Fruit fly (Drosophila melanogaster) whole organism, embryonic: ENCODE measurements around the gene Gr98c.

Source experiments
- Adf1 ChIP-seq: fragments of 200-800 bp; sonication (Bioruptor generic); IDR thresholded peaks from 2 replicates; pipeline ENCODE4 v1.3.6; 2022; ENCODE audit warnings: missing biosample characterization, missing genetic modification characterization
- Asciz ChIP-seq: fragments of 200-800 bp; sonication (Bioruptor generic); optimal IDR thresholded peaks from 2 replicates; lab custom pipeline; 2017; ENCODE audit warnings: missing biosample characterization, mild to moderate bottlenecking, missing genetic modification characterization, missing genetic modification reagents
- CG1024 ChIP-seq: fragments of 200-800 bp; sonication (Bioruptor generic); IDR thresholded peaks from 2 replicates; pipeline ENCODE4 v1.3.6; 2022; ENCODE audit warnings: missing biosample characterization, missing genetic modification characterization
- CG10274 ChIP-seq: fragments of 200-800 bp; sonication (Bioruptor generic); optimal IDR thresholded peaks from 3 replicates; lab custom pipeline; 2017; ENCODE audit warnings: missing biosample characterization, mild to moderate bottlenecking, missing genetic modification characterization
- CG11247 ChIP-seq: fragments of 200-800 bp; sonication (Bioruptor generic); IDR thresholded peaks from 2 replicates; pipeline ENCODE4 v1.3.6; 2022; ENCODE audit warnings: missing biosample characterization, missing genetic modification characterization
- CG12219 ChIP-seq: fragments of 200-800 bp; sonication (Bioruptor generic); optimal IDR thresholded peaks from 3 replicates; lab custom pipeline; 2018; ENCODE audit warnings: missing biosample characterization, mild to moderate bottlenecking, missing genetic modification characterization
- CG12942 ChIP-seq: fragments of 200-800 bp; sonication (Bioruptor generic); optimal IDR thresholded peaks from 3 replicates; lab custom pipeline; 2016; ENCODE audit warnings: missing biosample characterization, missing genetic modification characterization
- CG14050 ChIP-seq: fragments of 200-800 bp; sonication (Bioruptor generic); IDR thresholded peaks from 3 replicates; pipeline ENCODE4 v1.3.6; 2022; ENCODE audit warnings: missing biosample characterization, missing genetic modification characterization
- CG14860 ChIP-seq: fragments of 200-800 bp; sonication (Bioruptor generic); IDR thresholded peaks from 3 replicates; pipeline ENCODE4 v1.3.6; 2022; ENCODE audit warnings: missing biosample characterization, missing genetic modification characterization; ENCODE audit not compliant: partially characterized antibody
- CG15011 ChIP-seq: fragments of 200-800 bp; sonication (Bioruptor generic); optimal IDR thresholded peaks from 3 replicates; lab custom pipeline; 2018; ENCODE audit warnings: missing biosample characterization, mild to moderate bottlenecking, missing genetic modification characterization
- CG15479 ChIP-seq: fragments of 200-800 bp; sonication (Bioruptor generic); optimal IDR thresholded peaks from 3 replicates; lab custom pipeline; 2019; ENCODE audit warnings: missing biosample characterization, mild to moderate bottlenecking, missing genetic modification characterization, moderate library complexity
- CG17359 ChIP-seq: fragments of 200-800 bp; sonication (Bioruptor generic); optimal IDR thresholded peaks from 3 replicates; lab custom pipeline; 2018; ENCODE audit warnings: missing biosample characterization, mild to moderate bottlenecking, missing genetic modification characterization, moderate library complexity
- CG17829 ChIP-seq: fragments of 200-800 bp; optimal IDR thresholded peaks from 2 replicates; lab custom pipeline; 2019; ENCODE audit warnings: missing biosample characterization, mild to moderate bottlenecking, missing genetic modification characterization, moderate library complexity
- CG34422 ChIP-seq: fragments of 200-800 bp; sonication (Bioruptor generic); IDR thresholded peaks from 3 replicates; pipeline ENCODE4 v1.3.6; 2022; ENCODE audit warnings: missing biosample characterization, missing genetic modification characterization
- CG42726 ChIP-seq: fragments of 200-800 bp; sonication (Bioruptor generic); IDR thresholded peaks from 2 replicates; pipeline ENCODE4 v1.3.6; 2022; ENCODE audit warnings: missing biosample characterization, missing genetic modification characterization; ENCODE audit not compliant: partially characterized antibody
- CG8765 ChIP-seq: fragments of 200-800 bp; sonication (Bioruptor generic); IDR thresholded peaks from 2 replicates; pipeline ENCODE4 v1.3.6; 2022; ENCODE audit warnings: missing biosample characterization, missing genetic modification characterization
- CG9727 ChIP-seq: fragments of 200-800 bp; sonication (Bioruptor generic); optimal IDR thresholded peaks from 3 replicates; lab custom pipeline; 2017; ENCODE audit warnings: missing biosample characterization, mild to moderate bottlenecking, missing genetic modification characterization
- CHES-1-like ChIP-seq: fragments of 200-800 bp; sonication (Bioruptor generic); optimal IDR thresholded peaks from 2 replicates; lab custom pipeline; 2016; ENCODE audit warnings: missing biosample characterization, missing genetic modification characterization
- D19B ChIP-seq: fragments of 200-800 bp; sonication (Bioruptor generic); optimal IDR thresholded peaks from 2 replicates; lab custom pipeline; 2017; ENCODE audit warnings: missing biosample characterization, mild to moderate bottlenecking, missing genetic modification characterization
- Dad ChIP-seq: fragments of 200-800 bp; sonication (Bioruptor generic); optimal IDR thresholded peaks from 3 replicates; lab custom pipeline; 2016; ENCODE audit warnings: missing biosample characterization, missing genetic modification characterization
- Dek ChIP-seq: fragments of 200-800 bp; sonication (Bioruptor generic); optimal IDR thresholded peaks from 3 replicates; lab custom pipeline; 2019; ENCODE audit warnings: missing biosample characterization, mild to moderate bottlenecking, missing genetic modification characterization, moderate library complexity
- Doc2 ChIP-seq: fragments of 200-800 bp; sonication (Bioruptor generic); IDR thresholded peaks from 2 replicates; pipeline ENCODE4 v1.3.6; 2022; ENCODE audit warnings: missing biosample characterization, missing genetic modification characterization
- Dref ChIP-seq: fragments of 200-800 bp; sonication (Bioruptor generic); IDR thresholded peaks from 2 replicates; pipeline ENCODE4 v1.3.6; 2022; ENCODE audit warnings: missing biosample characterization, missing genetic modification characterization
- Ets65A ChIP-seq: fragments of 200-800 bp; sonication (Bioruptor generic); peaks from one replicate; lab custom pipeline; 2016; ENCODE audit warnings: missing biosample characterization, missing genetic modification characterization
- Fer1 ChIP-seq: fragments of 200-800 bp; sonication (Bioruptor generic); optimal IDR thresholded peaks from 2 replicates; lab custom pipeline; 2017; ENCODE audit warnings: missing biosample characterization, mild to moderate bottlenecking, missing genetic modification characterization
- HLH54F ChIP-seq: fragments of 200-800 bp; sonication (Bioruptor generic); optimal IDR thresholded peaks from 3 replicates; lab custom pipeline; 2016; ENCODE audit warnings: missing biosample characterization, missing genetic modification characterization
- Kr ChIP-seq: fragments of 200-800 bp; sonication (Bioruptor generic); optimal IDR thresholded peaks from 2 replicates; lab custom pipeline; 2017; ENCODE audit warnings: missing biosample characterization, mild to moderate bottlenecking, missing genetic modification characterization
- MBD-R2 ChIP-seq: fragments of 200-800 bp; sonication (Bioruptor generic); IDR thresholded peaks from 2 replicates; pipeline ENCODE4 v1.3.6; 2022; ENCODE audit warnings: missing biosample characterization, missing genetic modification characterization
- Mad ChIP-seq: fragments of 200-800 bp; sonication (Bioruptor generic); optimal IDR thresholded peaks from 2 replicates; lab custom pipeline; 2016; ENCODE audit warnings: missing biosample characterization, missing genetic modification characterization
- Xrp1 ChIP-seq: fragments of 200-800 bp; sonication (Bioruptor generic); IDR thresholded peaks from 2 replicates; pipeline ENCODE4 v1.3.6; 2022; ENCODE audit warnings: missing biosample characterization, missing genetic modification characterization
- ab ChIP-seq: fragments of 200-800 bp; sonication (Bioruptor generic); optimal IDR thresholded peaks from 2 replicates; lab custom pipeline; 2016; ENCODE audit warnings: missing biosample characterization, missing genetic modification characterization
- abd-A ChIP-seq: fragments of 200-800 bp; sonication (Bioruptor generic); optimal IDR thresholded peaks from 3 replicates; lab custom pipeline; 2019; ENCODE audit warnings: missing biosample characterization, mild to moderate bottlenecking, missing genetic modification characterization, moderate library complexity
- bab2 ChIP-seq: fragments of 200-800 bp; sonication (Bioruptor generic); optimal IDR thresholded peaks from 2 replicates; lab custom pipeline; 2016; ENCODE audit warnings: missing biosample characterization, missing genetic modification characterization
- caup ChIP-seq: fragments of 200-800 bp; sonication (Bioruptor generic); optimal IDR thresholded peaks from 3 replicates; lab custom pipeline; 2017; ENCODE audit warnings: missing biosample characterization, mild to moderate bottlenecking, missing genetic modification characterization, moderate library complexity; ENCODE audit not compliant: severe bottlenecking
- croc ChIP-seq: fragments of 200-800 bp; sonication (Bioruptor generic); conservative IDR thresholded peaks from 3 replicates; pipeline ENCODE4 v1.3.6; 2022; ENCODE audit warnings: missing biosample characterization, missing genetic modification characterization
- fd96Cb ChIP-seq: fragments of 200-800 bp; sonication (Bioruptor generic); optimal IDR thresholded peaks from 2 replicates; lab custom pipeline; 2018; ENCODE audit warnings: missing biosample characterization, mild to moderate bottlenecking, missing genetic modification characterization, moderate library complexity
- gcm2 ChIP-seq: fragments of 200-800 bp; sonication (Bioruptor generic); optimal IDR thresholded peaks from 2 replicates; lab custom pipeline; 2016; ENCODE audit warnings: missing biosample characterization, missing genetic modification characterization
- gem ChIP-seq: fragments of 200-800 bp; sonication (Bioruptor generic); optimal IDR thresholded peaks from 2 replicates; lab custom pipeline; 2019; ENCODE audit warnings: missing biosample characterization, mild to moderate bottlenecking, missing genetic modification characterization, moderate library complexity
- gt ChIP-seq: fragments of 200-800 bp; sonication (Bioruptor generic); IDR thresholded peaks from 2 replicates; pipeline ENCODE4 v1.3.6; 2022; ENCODE audit warnings: missing biosample characterization, missing genetic modification characterization
- lab ChIP-seq: fragments of 200-800 bp; sonication (Bioruptor generic); optimal IDR thresholded peaks from 3 replicates; lab custom pipeline; 2017; ENCODE audit warnings: missing biosample characterization, missing genetic modification characterization, mild to moderate bottlenecking, moderate library complexity, missing genetic modification reagents
- lola ChIP-seq, 3 experiments: fragments of >200 bp in 2 of 3; fragments of 200-800 bp in 1 of 3; sonication (Bioruptor generic) in 1 of 3; optimal IDR thresholded peaks; 2 replicates each; lab custom pipeline; 2017 to 2019; ENCODE audit warnings: missing biosample characterization in 3 of 3, missing genetic modification characterization in 3 of 3, mild to moderate bottlenecking in 1 of 3, moderate library complexity in 1 of 3
- lov ChIP-seq, 2 experiments: fragments of 200-800 bp in 1 of 2; fragments of >200 bp in 1 of 2; sonication (Bioruptor generic) in 1 of 2; IDR thresholded peaks in 1 of 2; optimal IDR thresholded peaks in 1 of 2; 2 replicates in 1 of 2; 3 replicates in 1 of 2; pipeline versions ENCODE4 v1.3.6 to Lab custom; 2017 to 2022; ENCODE audit warnings: missing biosample characterization in 1 of 2, missing genetic modification characterization in 1 of 2
- mld ChIP-seq: fragments of 200-800 bp; sonication (Bioruptor generic); IDR thresholded peaks from 3 replicates; pipeline ENCODE4 v1.3.6; 2022; ENCODE audit warnings: missing biosample characterization, missing genetic modification characterization; ENCODE audit not compliant: partially characterized antibody
- pho ChIP-seq: fragments of 200-800 bp; sonication (Bioruptor generic); optimal IDR thresholded peaks from 2 replicates; lab custom pipeline; 2016; ENCODE audit warnings: missing biosample characterization, missing genetic modification characterization
- run ChIP-seq: fragments of 200-800 bp; sonication (Bioruptor generic); optimal IDR thresholded peaks from 3 replicates; lab custom pipeline; 2018; ENCODE audit warnings: missing biosample characterization, mild to moderate bottlenecking, missing genetic modification characterization
- sc ChIP-seq, 3 experiments: fragments of >200 bp in 2 of 3; fragments of 200-800 bp in 1 of 3; sonication (Bioruptor generic) in 1 of 3; optimal IDR thresholded peaks; 2 replicates in 2 of 3; 3 replicates in 1 of 3; lab custom pipeline; 2017; ENCODE audit warnings: mild to moderate bottlenecking in 1 of 3, missing biosample characterization in 1 of 3, missing genetic modification characterization in 1 of 3, missing genetic modification reagents in 1 of 3
- sd ChIP-seq: fragments of 200-800 bp; sonication (Bioruptor generic); optimal IDR thresholded peaks from 3 replicates; lab custom pipeline; 2018; ENCODE audit warnings: missing biosample characterization, mild to moderate bottlenecking, missing genetic modification characterization, moderate library complexity
- vnd ChIP-seq: fragments of 200-800 bp; sonication (Bioruptor generic); IDR thresholded peaks from 3 replicates; pipeline ENCODE4 v1.3.6; 2022; ENCODE audit warnings: missing biosample characterization, missing genetic modification characterization; ENCODE audit not compliant: partially characterized antibody
- zen2 ChIP-seq: fragments of 200-800 bp; sonication (Bioruptor generic); IDR thresholded peaks from 3 replicates; pipeline ENCODE4 v1.3.6; 2022; ENCODE audit warnings: missing biosample characterization, missing genetic modification characterization; ENCODE audit not compliant: partially characterized antibody

The Gr98c gene

DNA sequence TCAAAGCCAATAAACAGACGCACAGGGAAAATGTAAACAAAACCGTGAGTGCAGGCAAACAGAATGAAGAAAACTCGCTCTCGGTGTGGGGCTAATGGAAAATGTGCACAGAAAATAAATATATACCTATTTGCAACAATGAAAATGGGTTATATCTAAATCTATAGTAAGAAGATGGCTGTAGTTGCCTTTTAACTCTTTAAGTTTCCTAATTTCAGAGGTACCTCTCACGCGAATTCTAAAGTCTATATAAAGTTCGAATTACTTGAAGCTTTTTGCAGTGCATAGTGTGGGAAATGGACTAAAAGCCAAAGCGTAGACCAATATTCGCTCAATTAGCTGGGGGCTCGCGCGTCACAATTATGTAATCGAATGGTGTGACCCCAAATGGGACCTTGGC is 10.7 kb downstream of the Gr98c start (continued):
- TF ChIP-seq croc (GFP tag; lab: Robert Waterston, UW) (peak; percentile 74), CG8765 (GFP tag; lab: Robert Waterston, UW) (peak; percentile 40; the same call in 1 of the 2 replicates), CG14860 (GFP tag; lab: Robert Waterston, UW) (no peak), Doc2 (GFP tag; lab: Robert Waterston, UW) (no peak), Dref (GFP tag; lab: Robert Waterston, UW) (no peak), bab2 (GFP tag; lab: Kevin White, UChicago) (peak; percentile 72), caup (GFP tag; lab: Kevin White, UChicago) (peak; percentile 58), CG12942 (GFP tag; lab: Kevin White, UChicago) (peak; percentile 62), Dek (tag; lab: Kevin White, UChicago) (peak; percentile 78), sc (optimal IDR thresholded peaks at IDR 0.05; lab: Kevin White, UChicago) (no peak), sc (GFP tag; optimal IDR thresholded peaks at IDR 0.05; lab: Kevin White, UChicago) (peak; percentile 72), Xrp1 (GFP tag; lab: Robert Waterston, UW) (peak; percentile 90), lola (GFP tag; optimal IDR thresholded peaks at IDR 0.05; lab: Kevin White, UChicago) (peak in 1 of 3 experiments; percentile 73), CG17829 (tag; lab: Kevin White, UChicago) (peak; percentile 80), CG11247 (GFP tag; lab: Robert Waterston, UW) (peak; percentile 68), CG9727 (peak; percentile 76), CG15011 (GFP tag; lab: Kevin White, UChicago) (peak; percentile 55), Asciz (GFP tag; lab: Kevin White, UChicago) (peak; percentile 84), zen2 (GFP tag; lab: Robert Waterston, UW) (no peak), run (tag; lab: Kevin White, UChicago) (peak; percentile 59), D19B (GFP tag; lab: Kevin White, UChicago) (peak; percentile 43), Fer1 (GFP tag; lab: Kevin White, UChicago) (peak; percentile 74), pho (GFP tag; lab: Kevin White, UChicago) (peak; percentile 51), Ets65A (GFP tag; lab: Kevin White, UChicago) (peak; percentile 95), lab (peak; percentile 85), sd (tag; lab: Kevin White, UChicago) (no peak), CG14050 (GFP tag; lab: Robert Waterston, UW) (peak; percentile 68; the same call in 2 of the 3 replicates), Kr (GFP tag; lab: Kevin White, UChicago) (no peak), Adf1 (GFP tag; lab: Robert Waterston, UW) (peak; percentile 37), CG1024 (peak; percentile 74), Dad (GFP tag; lab: Kevin White, UChicago) (peak; percentile 72), CHES-1-like (GFP tag; lab: Kevin White, UChicago) (peak; percentile 67), CG12219 (GFP tag; lab: Kevin White, UChicago) (peak; percentile 80)

DNA sequence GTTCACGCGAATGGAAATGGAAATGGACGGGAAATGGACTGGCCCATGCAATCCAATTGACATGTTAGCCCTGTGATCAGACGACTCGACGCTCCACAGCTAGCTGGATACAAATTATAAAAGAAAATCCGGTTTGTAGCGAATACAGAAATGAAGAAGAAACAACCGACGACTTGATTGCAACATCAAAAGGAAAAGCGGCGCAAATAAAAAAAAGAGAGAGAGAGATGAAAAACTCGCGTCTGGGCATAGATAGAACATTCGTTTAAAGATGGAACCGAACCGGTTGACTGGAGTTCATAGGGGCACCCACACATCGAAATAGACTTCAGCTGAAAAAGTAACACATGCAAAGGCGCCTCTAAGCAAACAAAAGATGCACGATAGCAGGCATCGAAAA is 11.6 kb downstream of the Gr98c start:
- TF ChIP-seq gem (no peak), CG15479 (no peak), CG10274 (GFP tag; lab: Kevin White, UChicago) (no peak), ab (GFP tag; lab: Kevin White, UChicago) (no peak), CG34422 (no peak), CG42726 (GFP tag; lab: Robert Waterston, UW) (no peak), HLH54F (GFP tag; lab: Kevin White, UChicago) (no peak), gcm2 (GFP tag; lab: Kevin White, UChicago) (no peak), MBD-R2 (no peak), mld (no peak), Mad (no peak), lov (optimal IDR thresholded peaks at IDR 0.05; lab: Kevin White, UChicago) (no peak), lov (GFP tag; IDR thresholded peaks at IDR 0.05; lab: Robert Waterston, UW) (no peak), gt (GFP tag; lab: Robert Waterston, UW) (no peak), fd96Cb (tag; lab: Kevin White, UChicago) (no peak), CG17359 (tag; lab: Kevin White, UChicago) (no peak), abd-A (tag; lab: Kevin White, UChicago) (peak; percentile 18), vnd (GFP tag; lab: Robert Waterston, UW) (no peak)
